Worm (Caenorhabditis elegans): Measurements from ENCODE around the gene srt-56.
"Not testable (repeated sequence)": the region's sequence is repeated elsewhere in the genome, so short reads cannot be mapped to it uniquely, and the experiment has no call there.

DNA sequence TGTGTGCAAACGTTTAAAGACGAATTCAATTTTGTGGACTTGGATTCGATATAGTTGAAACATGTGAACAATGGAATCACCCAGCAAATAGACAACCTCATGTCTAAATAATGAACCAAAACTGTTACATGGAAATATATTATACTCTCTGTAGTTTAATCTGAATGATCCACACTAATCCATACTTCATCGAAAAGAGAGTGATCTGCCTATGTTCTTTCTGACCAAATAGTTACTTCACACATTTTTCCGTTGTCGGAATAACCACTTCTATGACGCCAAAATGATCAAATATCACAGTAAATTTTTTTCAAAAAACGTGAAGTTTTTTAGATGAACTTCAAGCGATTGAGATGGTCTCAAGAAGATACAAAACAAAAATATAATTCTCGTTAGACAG, 19.6 kb downstream of the srt-56 start, which contains the start of gene Y73C8C.4:
- TF ChIP-seq flt-1 (GFP tag; IDR thresholded peaks at IDR 0.05); ama-1 (optimal IDR thresholded peaks at IDR 0.05); B0310.2 (tag; optimal IDR thresholded peaks at IDR 0.05); ceh-36 (tag; optimal IDR thresholded peaks at IDR 0.05); tbx-11 (GFP tag; IDR thresholded peaks at IDR 0.05); hnd-1 (tag; optimal IDR thresholded peaks at IDR 0.05); ets-7 (tag; optimal IDR thresholded peaks at IDR 0.05); aly-1 (tag; optimal IDR thresholded peaks at IDR 0.05): not testable (repeated sequence)
